Worm (Caenorhabditis elegans) whole organism, midembryonic: Measurements from ENCODE around the gene srm-5.

Experiments used
- T22C8.4 ChIP-seq: fragments of 200-800 bp; sonication (Bioruptor generic); IDR thresholded peaks from 2 replicates; pipeline ENCODE4 v1.3.6; 2022; ENCODE audit warnings: missing genetic modification characterization, missing compliant biosample characterization
- cog-1 ChIP-seq: sonication (generic microtip); optimal IDR thresholded peaks from 2 replicates; lab custom pipeline; 2016; ENCODE audit warnings: missing genetic modification characterization, missing compliant biosample characterization
- flt-1 ChIP-seq: fragments of 200-800 bp; sonication (Bioruptor generic); IDR thresholded peaks from 2 replicates; pipeline ENCODE4 v1.3.6; 2022; ENCODE audit warnings: missing genetic modification characterization, missing compliant biosample characterization
- klf-2 ChIP-seq: fragments of 200-800 bp; sonication (Bioruptor generic); conservative IDR thresholded peaks from 2 replicates; pipeline ENCODE4 v1.3.6; 2022; ENCODE audit warnings: missing genetic modification reagents, missing genetic modification characterization, missing compliant biosample characterization
- med-1 ChIP-seq: sonication (generic microtip); optimal IDR thresholded peaks from 2 replicates; lab custom pipeline; 2017; ENCODE audit warnings: missing genetic modification characterization, mild to moderate bottlenecking, missing compliant biosample characterization, antibody characterized with exemption, missing genetic modification reagents; ENCODE audit not compliant: insufficient read depth
- ref-1 ChIP-seq: fragments of 200-800 bp; sonication (Bioruptor generic); conservative IDR thresholded peaks from 2 replicates; pipeline ENCODE4 v1.3.6; 2022; ENCODE audit warnings: missing genetic modification reagents, missing genetic modification characterization, missing compliant biosample characterization
- tab-1 ChIP-seq: fragments of 200-800 bp; sonication (Bioruptor generic); IDR thresholded peaks from 2 replicates; pipeline ENCODE4 v1.3.6; 2022; ENCODE audit warnings: missing genetic modification characterization, missing compliant biosample characterization
- ztf-23 ChIP-seq: fragments of 200-800 bp; sonication (Bioruptor generic); IDR thresholded peaks from 2 replicates; pipeline ENCODE4 v1.3.6; 2022; ENCODE audit warnings: missing genetic modification reagents, missing genetic modification characterization, missing compliant biosample characterization
- ztf-29 ChIP-seq: fragments of 200-800 bp; sonication (Bioruptor generic); IDR thresholded peaks from 2 replicates; pipeline ENCODE4 v1.3.6; 2022; ENCODE audit warnings: missing genetic modification reagents, missing genetic modification characterization, missing compliant biosample characterization

The srm-5 gene

ce11 chrV:14364586-14365248 lies 29.7 kb downstream of the srm-5 start:
- TF ChIP-seq ztf-29 (GFP tag; lab: Robert Waterston, UW): no peak
- no peak for TF ChIP-seq cog-1 (tag; lab: Kevin White, UChicago)
- TF ChIP-seq tab-1 (GFP tag; lab: Robert Waterston, UW): no peak
- no peak for TF ChIP-seq flt-1
- TF ChIP-seq ztf-23 (GFP tag; lab: Robert Waterston, UW): no peak
- TF ChIP-seq klf-2 (GFP tag; lab: Robert Waterston, UW): no peak
- TF ChIP-seq med-1: no peak
- TF ChIP-seq ref-1 (GFP tag; lab: Robert Waterston, UW): no peak

- no peak for TF ChIP-seq ref-1 (GFP tag; lab: Robert Waterston, UW)
Observed at ce11 chrV:14366487-14366962, 31.5 kb downstream of the srm-5 start.

ce11 chrV:14368272-14369052 lies 33.5 kb downstream of the srm-5 start:
- TF ChIP-seq med-1 (no peak), flt-1 (no peak), ref-1 (GFP tag; lab: Robert Waterston, UW) (no peak), T22C8.4 (no peak), klf-2 (GFP tag; lab: Robert Waterston, UW) (no peak), ztf-23 (GFP tag; lab: Robert Waterston, UW) (no peak), tab-1 (GFP tag; lab: Robert Waterston, UW) (no peak), ztf-29 (GFP tag; lab: Robert Waterston, UW) (no peak), cog-1 (tag; lab: Kevin White, UChicago) (no peak)

ce11 chrV:14369412-14369811 lies 34.4 kb downstream of the srm-5 start:
- TF ChIP-seq flt-1: no peak
- TF ChIP-seq T22C8.4: no peak
- no peak for TF ChIP-seq ztf-23 (GFP tag; lab: Robert Waterston, UW)
- no peak for TF ChIP-seq ref-1 (GFP tag; lab: Robert Waterston, UW)
- TF ChIP-seq med-1: no peak
- TF ChIP-seq ztf-29 (GFP tag; lab: Robert Waterston, UW): no peak
- TF ChIP-seq tab-1 (GFP tag; lab: Robert Waterston, UW): no peak
- TF ChIP-seq cog-1 (tag; lab: Kevin White, UChicago): no peak
- TF ChIP-seq klf-2 (GFP tag; lab: Robert Waterston, UW): no peak

ce11 chrV:14372774-14373173 lies 37.8 kb downstream of the srm-5 start, which contains the start of gene unc-39:
Gene unc-39, plus strand, starts transcription at chrV:14373074.
- TF ChIP-seq cog-1 (tag; lab: Kevin White, UChicago): no peak
- TF ChIP-seq ref-1 (GFP tag; lab: Robert Waterston, UW): no peak
- TF ChIP-seq flt-1: no peak
- TF ChIP-seq T22C8.4: no peak
- no peak for TF ChIP-seq ztf-29 (GFP tag; lab: Robert Waterston, UW)
- TF ChIP-seq tab-1 (GFP tag; lab: Robert Waterston, UW): no peak
- TF ChIP-seq med-1: no peak
- TF ChIP-seq klf-2 (GFP tag; lab: Robert Waterston, UW): no peak
- TF ChIP-seq ztf-23 (GFP tag; lab: Robert Waterston, UW): no peak

- no peak for TF ChIP-seq med-1
- TF ChIP-seq klf-2 (GFP tag; lab: Robert Waterston, UW): no peak
Observed at ce11 chrV:14378052-14378451, 43.1 kb downstream of the srm-5 start.

- TF ChIP-seq ref-1 (GFP tag; lab: Robert Waterston, UW): no peak
- no peak for TF ChIP-seq ztf-23 (GFP tag; lab: Robert Waterston, UW)
- TF ChIP-seq ztf-29 (GFP tag; lab: Robert Waterston, UW): no peak
- no peak for TF ChIP-seq tab-1 (GFP tag; lab: Robert Waterston, UW)
- no peak for TF ChIP-seq med-1
- no peak for TF ChIP-seq T22C8.4
- no peak for TF ChIP-seq flt-1
- no peak for TF ChIP-seq cog-1 (tag; lab: Kevin White, UChicago)
- no peak for TF ChIP-seq klf-2 (GFP tag; lab: Robert Waterston, UW)
Observed at ce11 chrV:14378986-14379385, 44.0 kb downstream of the srm-5 start, which contains the start of gene npr-43. Gene npr-43, minus strand, starts transcription at chrV:14379086.

- TF ChIP-seq ztf-23 (GFP tag; lab: Robert Waterston, UW) (no peak), med-1 (no peak), flt-1 (no peak), cog-1 (tag; lab: Kevin White, UChicago) (no peak), tab-1 (GFP tag; lab: Robert Waterston, UW) (no peak), T22C8.4 (no peak), klf-2 (GFP tag; lab: Robert Waterston, UW) (no peak), ref-1 (GFP tag; lab: Robert Waterston, UW) (no peak), ztf-29 (GFP tag; lab: Robert Waterston, UW) (no peak)
Observed at ce11 chrV:14380242-14380641, 45.2 kb downstream of the srm-5 start.
